Fruit fly (Drosophila melanogaster) whole organism, wandering third instar larva: ENCODE measurements around the gene Mtp.
A peak's percentile ranks its signal among the peaks of the same experiment; 100 is the strongest.

Experiments
- Abd-B ChIP-seq: fragments of >200 bp; optimal IDR thresholded peaks from 2 replicates; lab custom pipeline; 2017; ENCODE audit warnings: missing biosample characterization, missing genetic modification characterization
- CG32264 ChIP-seq: fragments of 200-800 bp; sonication (Bioruptor generic); optimal IDR thresholded peaks from 2 replicates; lab custom pipeline; 2016; ENCODE audit warnings: missing biosample characterization, missing genetic modification characterization
- CG9705 ChIP-seq: fragments of 200-800 bp; sonication (Bioruptor generic); optimal IDR thresholded peaks from 2 replicates; lab custom pipeline; 2018; ENCODE audit warnings: missing biosample characterization, mild to moderate bottlenecking, missing genetic modification characterization
- CrebA ChIP-seq: fragments of 200-800 bp; sonication (Bioruptor generic); optimal IDR thresholded peaks from 2 replicates; lab custom pipeline; 2016; ENCODE audit warnings: missing biosample characterization, mild to moderate bottlenecking, missing genetic modification characterization, borderline replicate concordance
- Dfd ChIP-seq: fragments of >200 bp; optimal IDR thresholded peaks from 2 replicates; lab custom pipeline; 2017; ENCODE audit warnings: missing biosample characterization, missing genetic modification characterization
- Dif ChIP-seq: fragments of 200-275, 200-300 bp; sonication (Bioruptor generic); optimal IDR thresholded peaks from 2 replicates; lab custom pipeline; 2018; ENCODE audit warnings: missing biosample characterization, missing genetic modification characterization; ENCODE audit not compliant: partially characterized antibody
- GATAd ChIP-seq: sonication (Bioruptor generic); optimal IDR thresholded peaks from 2 replicates; lab custom pipeline; 2016; ENCODE audit warnings: missing biosample characterization, missing genetic modification characterization
- HLH106 ChIP-seq: fragments of 200-800 bp; optimal IDR thresholded peaks from 3 replicates; lab custom pipeline; 2019; ENCODE audit warnings: missing biosample characterization, mild to moderate bottlenecking, missing genetic modification characterization, moderate library complexity
- Hnf4 ChIP-seq: fragments of 200-800 bp; sonication (Bioruptor generic); optimal IDR thresholded peaks from 2 replicates; lab custom pipeline; 2016; ENCODE audit warnings: missing biosample characterization, mild to moderate bottlenecking, missing genetic modification characterization
- Hr78 ChIP-seq: fragments of >200 bp; optimal IDR thresholded peaks from 2 replicates; lab custom pipeline; 2017; ENCODE audit warnings: missing biosample characterization, missing genetic modification characterization
- Hr83 ChIP-seq: fragments of 200-300 bp; sonication (Bioruptor generic); optimal IDR thresholded peaks from 2 replicates; lab custom pipeline; 2016; ENCODE audit warnings: missing biosample characterization, mild to moderate bottlenecking, missing genetic modification characterization, moderate library complexity; ENCODE audit not compliant: poor library complexity, severe bottlenecking
- Jra ChIP-seq: sonication (Bioruptor generic); optimal IDR thresholded peaks from 2 replicates; lab custom pipeline; 2016; ENCODE audit warnings: missing biosample characterization, missing genetic modification characterization
- Mio ChIP-seq: sonication (Bioruptor generic); optimal IDR thresholded peaks from 2 replicates; lab custom pipeline; 2016; ENCODE audit warnings: missing biosample characterization, missing genetic modification characterization
- Myc ChIP-seq: fragments of >200 bp; optimal IDR thresholded peaks from 2 replicates; lab custom pipeline; 2017
- N ChIP-seq: fragments of >200 bp; optimal IDR thresholded peaks from 2 replicates; lab custom pipeline; 2018; ENCODE audit warnings: missing biosample characterization, missing external identifiers, missing genetic modification characterization
- OdsH ChIP-seq: fragments of 200-800 bp; sonication (Bioruptor generic); optimal IDR thresholded peaks from 2 replicates; lab custom pipeline; 2016; ENCODE audit warnings: missing biosample characterization, mild to moderate bottlenecking, missing genetic modification characterization
- Rel ChIP-seq, 2 experiments: fragments of 200-800 bp; sonication (Bioruptor generic) in 1 of 2; optimal IDR thresholded peaks; 2 replicates in 1 of 2; 3 replicates in 1 of 2; lab custom pipeline; 2016 to 2019; ENCODE audit warnings: mild to moderate bottlenecking in 2 of 2, missing biosample characterization in 2 of 2, missing genetic modification characterization in 2 of 2, moderate library complexity in 1 of 2
- Sp1 ChIP-seq: fragments of 200-800 bp; sonication (Bioruptor generic); optimal IDR thresholded peaks from 3 replicates; lab custom pipeline; 2019; ENCODE audit warnings: missing biosample characterization, mild to moderate bottlenecking, missing genetic modification characterization, moderate library complexity
- Vsx2 ChIP-seq: fragments of 200-300, 225-300 bp; sonication (Bioruptor generic); optimal IDR thresholded peaks from 2 replicates; lab custom pipeline; 2018; ENCODE audit warnings: missing biosample characterization, missing genetic modification characterization; ENCODE audit not compliant: partially characterized antibody
- br ChIP-seq: fragments of 200-800 bp; sonication (Bioruptor generic); optimal IDR thresholded peaks from 2 replicates; lab custom pipeline; 2016; ENCODE audit warnings: missing biosample characterization, missing genetic modification characterization
- brk ChIP-seq: fragments of 200-800 bp; sonication (Bioruptor generic); optimal IDR thresholded peaks from 2 replicates; lab custom pipeline; 2016; ENCODE audit warnings: missing biosample characterization, mild to moderate bottlenecking, missing genetic modification characterization
- dl ChIP-seq, 2 experiments: fragments of 175-275, 200-275 bp in 1 of 2; fragments of 200-275 bp in 1 of 2; sonication (Bioruptor generic); optimal IDR thresholded peaks; lab custom pipeline; 2018; ENCODE audit warnings: mild to moderate bottlenecking in 2 of 2, missing biosample characterization in 2 of 2, missing genetic modification characterization in 2 of 2, moderate library complexity in 2 of 2; ENCODE audit not compliant: partially characterized antibody in 2 of 2, insufficient read depth in 1 of 2
- dmrt93B ChIP-seq: fragments of 200-800 bp; sonication (Bioruptor generic); optimal IDR thresholded peaks from 2 replicates; lab custom pipeline; 2018; ENCODE audit warnings: missing biosample characterization, mild to moderate bottlenecking, missing genetic modification characterization
- dsf ChIP-seq: sonication (Bioruptor generic); optimal IDR thresholded peaks from 2 replicates; lab custom pipeline; 2016; ENCODE audit warnings: missing biosample characterization, missing genetic modification characterization, borderline replicate concordance
- ey ChIP-seq: fragments of 200-800 bp; sonication (Bioruptor generic); optimal IDR thresholded peaks from 2 replicates; lab custom pipeline; 2016; ENCODE audit warnings: missing biosample characterization, missing genetic modification characterization
- foxo ChIP-seq, 2 experiments: fragments of 200-800 bp; sonication (Bioruptor generic); optimal IDR thresholded peaks; 2 replicates in 1 of 2; 3 replicates in 1 of 2; lab custom pipeline; 2016 to 2017; ENCODE audit warnings: missing biosample characterization in 2 of 2, missing genetic modification characterization in 2 of 2
- fru ChIP-seq: fragments of 200-800 bp; sonication (Bioruptor generic); optimal IDR thresholded peaks from 3 replicates; lab custom pipeline; 2016; ENCODE audit warnings: missing biosample characterization, mild to moderate bottlenecking, missing genetic modification characterization
- h ChIP-seq: fragments of 200-800 bp; sonication (Bioruptor generic); optimal IDR thresholded peaks from 3 replicates; lab custom pipeline; 2016; ENCODE audit warnings: missing biosample characterization, mild to moderate bottlenecking, missing genetic modification characterization
- jim ChIP-seq: fragments of 175-275, 200-325 bp; sonication (Bioruptor generic); optimal IDR thresholded peaks from 2 replicates; lab custom pipeline; 2016; ENCODE audit warnings: missing biosample characterization, mild to moderate bottlenecking, missing genetic modification characterization
- lola ChIP-seq: fragments of >200 bp; optimal IDR thresholded peaks from 2 replicates; lab custom pipeline; 2017; ENCODE audit warnings: missing biosample characterization, missing genetic modification characterization
- pan ChIP-seq: fragments of >200 bp; optimal IDR thresholded peaks from 2 replicates; lab custom pipeline; 2017
- psq ChIP-seq: fragments of 200-800 bp; sonication (Bioruptor generic); optimal IDR thresholded peaks from 3 replicates; lab custom pipeline; 2017; ENCODE audit warnings: missing biosample characterization, mild to moderate bottlenecking, missing genetic modification characterization, moderate library complexity
- rgr ChIP-seq: fragments of 200-800 bp; sonication (Bioruptor generic); optimal IDR thresholded peaks from 3 replicates; lab custom pipeline; 2016; ENCODE audit warnings: missing biosample characterization, mild to moderate bottlenecking, missing genetic modification characterization
- sage ChIP-seq: fragments of 200-800 bp; sonication (Bioruptor generic); optimal IDR thresholded peaks from 2 replicates; lab custom pipeline; 2016; ENCODE audit warnings: missing biosample characterization, mild to moderate bottlenecking, missing genetic modification characterization
- sv ChIP-seq: fragments of 200-800 bp; sonication (Bioruptor generic); optimal IDR thresholded peaks from 3 replicates; lab custom pipeline; 2016; ENCODE audit warnings: missing biosample characterization, missing genetic modification characterization
- tai ChIP-seq: sonication (Bioruptor generic); optimal IDR thresholded peaks from 2 replicates; lab custom pipeline; 2016; ENCODE audit warnings: missing biosample characterization, missing genetic modification characterization
- usp ChIP-seq: fragments of >200 bp; optimal IDR thresholded peaks from 2 replicates; lab custom pipeline; 2017; ENCODE audit warnings: missing biosample characterization, missing genetic modification characterization
- woc ChIP-seq: sonication (Bioruptor generic); optimal IDR thresholded peaks from 2 replicates; lab custom pipeline; 2016; ENCODE audit warnings: missing biosample characterization, mild to moderate bottlenecking, missing genetic modification characterization

The Mtp gene

dm6 chr2L:20915224-20915623, 7.5 kb downstream of the Mtp start:
- peak; percentile 65 for TF ChIP-seq h (GFP tag; lab: Kevin White, UChicago)
- peak; percentile 1 for TF ChIP-seq dmrt93B
- peak; percentile 53 for TF ChIP-seq OdsH (GFP tag; lab: Kevin White, UChicago)
- no peak for TF ChIP-seq CG9705 (GFP tag; lab: Kevin White, UChicago)
- peak; percentile 39 for TF ChIP-seq fru (GFP tag; lab: Kevin White, UChicago)
- TF ChIP-seq Mio (GFP tag; lab: Kevin White, UChicago): no peak
- TF ChIP-seq jim: no peak
- TF ChIP-seq usp (GFP tag; lab: Kevin White, UChicago): no peak
- TF ChIP-seq ey: peak; percentile 7
- TF ChIP-seq Sp1 (GFP tag; lab: Kevin White, UChicago): no peak
- peak in 1 of 2 experiments; percentile 51 for TF ChIP-seq foxo (GFP tag; optimal IDR thresholded peaks at IDR 0.05; lab: Kevin White, UChicago)
- TF ChIP-seq psq: peak; percentile 21
- no peak for TF ChIP-seq Hr83 (GFP tag; lab: Kevin White, UChicago)
- TF ChIP-seq br (GFP tag; lab: Kevin White, UChicago): peak; percentile 3
- peak; percentile 10 for TF ChIP-seq HLH106 (tag; lab: Kevin White, UChicago)
- peak; percentile 8 for TF ChIP-seq sv (GFP tag; lab: Kevin White, UChicago)
- peak; percentile 71 for TF ChIP-seq rgr (GFP tag; lab: Kevin White, UChicago)
- peak; percentile 25 for TF ChIP-seq Hnf4 (GFP tag; lab: Kevin White, UChicago)

DNA sequence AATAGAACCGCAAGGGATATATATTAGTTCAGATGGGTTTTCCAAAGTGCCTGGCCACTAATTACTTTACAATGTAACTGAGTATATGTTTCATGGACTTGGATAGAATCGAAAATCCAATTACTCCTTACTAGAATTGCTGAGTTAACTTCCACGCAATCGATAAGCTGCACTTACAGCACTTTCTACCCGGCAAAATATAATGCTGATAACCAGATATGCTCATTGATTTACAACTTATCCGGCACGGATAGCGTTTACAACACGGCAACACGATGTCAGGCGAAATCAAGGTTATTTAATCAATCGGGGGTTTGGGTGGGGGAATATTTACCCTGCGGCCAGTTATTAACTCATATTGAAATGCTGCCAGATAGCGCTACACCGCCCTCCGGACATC, 9.1 kb downstream of the Mtp start:
- TF ChIP-seq rgr (GFP tag; lab: Kevin White, UChicago): no peak

DNA sequence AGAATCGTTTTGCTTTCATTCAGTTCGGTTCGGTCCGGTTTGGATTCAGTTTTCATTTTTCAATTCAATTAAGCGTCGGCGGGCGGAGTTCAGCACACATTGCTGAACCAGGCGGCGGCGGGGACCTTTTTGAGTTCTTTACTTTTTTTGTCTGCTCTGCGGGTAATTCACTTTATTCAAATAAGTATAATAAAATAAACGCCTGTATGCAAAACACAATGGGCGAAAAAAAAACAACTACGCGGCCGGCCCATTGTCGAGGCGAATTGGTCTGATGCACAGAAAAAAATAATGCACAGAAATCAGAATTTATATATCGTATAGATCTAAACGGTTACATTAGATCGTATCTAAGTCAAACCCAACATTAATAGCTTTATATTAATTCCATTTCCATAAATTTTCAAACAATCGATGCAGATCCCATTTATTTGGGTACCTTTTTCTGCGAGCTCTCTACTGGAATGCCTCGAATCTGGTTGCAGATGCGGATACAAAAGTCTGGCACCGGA, 9.8 kb downstream of the Mtp start:
- TF ChIP-seq N (GFP tag; lab: Kevin White, UChicago): no peak
- TF ChIP-seq Abd-B (GFP tag; lab: Kevin White, UChicago): no peak
- peak; percentile 55 for TF ChIP-seq ey
- no peak for TF ChIP-seq CG32264
- no peak for TF ChIP-seq Mio (GFP tag; lab: Kevin White, UChicago)
- no peak for TF ChIP-seq Rel (GFP tag; optimal IDR thresholded peaks at IDR 0.05; lab: Kevin White, UChicago)
- peak; percentile 48 for TF ChIP-seq Rel (tag; optimal IDR thresholded peaks at IDR 0.05; lab: Kevin White, UChicago)
- peak; percentile 14 for TF ChIP-seq sage (GFP tag; lab: Kevin White, UChicago)
- TF ChIP-seq rgr (GFP tag; lab: Kevin White, UChicago): peak; percentile 65
- peak; percentile 55 for TF ChIP-seq OdsH (GFP tag; lab: Kevin White, UChicago)
- peak; percentile 62 for TF ChIP-seq br (GFP tag; lab: Kevin White, UChicago)
- TF ChIP-seq Dif: no peak
- peak; percentile 50 for TF ChIP-seq h (GFP tag; lab: Kevin White, UChicago)
- peak; percentile 73 for TF ChIP-seq fru (GFP tag; lab: Kevin White, UChicago)
- peak; percentile 31 for TF ChIP-seq Sp1 (GFP tag; lab: Kevin White, UChicago)
- peak; percentile 17 for TF ChIP-seq Hnf4 (GFP tag; lab: Kevin White, UChicago)
- no peak for TF ChIP-seq dl (GFP tag; optimal IDR thresholded peaks at IDR 0.05; lab: Kevin White, UChicago; ENCODE audit: insufficient read depth in 1 of 2, partially characterized antibody in 2 of 2)
- TF ChIP-seq Hr78 (GFP tag; lab: Kevin White, UChicago): no peak
- TF ChIP-seq HLH106 (tag; lab: Kevin White, UChicago): peak; percentile 29
- TF ChIP-seq woc: peak; percentile 16
- TF ChIP-seq foxo (GFP tag; optimal IDR thresholded peaks at IDR 0.05; lab: Kevin White, UChicago): peak in 1 of 2 experiments; percentile 62
- no peak for TF ChIP-seq dsf (GFP tag; lab: Kevin White, UChicago)
- no peak for TF ChIP-seq pan (lab: Kevin White, UChicago)

DNA sequence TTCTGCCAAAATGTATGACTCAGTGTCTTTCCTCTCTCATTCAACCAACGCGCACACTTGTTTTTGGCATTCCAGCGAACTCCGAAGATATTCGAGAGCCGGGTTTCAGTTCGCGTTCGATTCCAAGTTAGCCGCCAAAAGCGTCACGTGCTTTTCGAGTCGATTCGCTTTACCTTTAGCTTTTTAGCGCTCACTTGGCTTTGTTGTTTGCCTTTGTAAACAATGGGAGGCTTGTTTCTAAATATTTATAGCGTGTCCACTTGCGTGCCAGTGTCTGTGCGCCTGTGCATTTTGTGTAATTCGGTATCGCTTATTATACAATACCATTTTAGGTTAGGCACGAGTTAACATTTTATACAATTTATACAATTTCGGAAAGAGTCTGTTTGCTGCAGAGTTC, 11.3 kb downstream of the Mtp start:
- TF ChIP-seq Hr83 (GFP tag; lab: Kevin White, UChicago): peak; percentile 42
- no peak for TF ChIP-seq Abd-B (GFP tag; lab: Kevin White, UChicago)
- peak; percentile 54 for TF ChIP-seq brk (GFP tag; lab: Kevin White, UChicago)
- no peak for TF ChIP-seq GATAd
- no peak for TF ChIP-seq usp (GFP tag; lab: Kevin White, UChicago)
- peak; percentile 13 for TF ChIP-seq HLH106 (tag; lab: Kevin White, UChicago)
- peak; percentile 47 for TF ChIP-seq h (GFP tag; lab: Kevin White, UChicago)
- TF ChIP-seq dl (GFP tag; optimal IDR thresholded peaks at IDR 0.05; lab: Kevin White, UChicago; ENCODE audit: insufficient read depth in 1 of 2, partially characterized antibody in 2 of 2): no peak
- no peak for TF ChIP-seq Sp1 (GFP tag; lab: Kevin White, UChicago)
- no peak for TF ChIP-seq lola
- peak; percentile 16 for TF ChIP-seq fru (GFP tag; lab: Kevin White, UChicago)
- TF ChIP-seq tai (GFP tag; lab: Kevin White, UChicago): peak; percentile 19
- TF ChIP-seq sv (GFP tag; lab: Kevin White, UChicago): no peak
- peak; percentile 56 for TF ChIP-seq rgr (GFP tag; lab: Kevin White, UChicago)
- TF ChIP-seq psq: no peak
- no peak for TF ChIP-seq Rel (GFP tag; optimal IDR thresholded peaks at IDR 0.05; lab: Kevin White, UChicago)
- TF ChIP-seq Rel (tag; optimal IDR thresholded peaks at IDR 0.05; lab: Kevin White, UChicago): peak; percentile 14
- no peak for TF ChIP-seq dsf (GFP tag; lab: Kevin White, UChicago)
- no peak for TF ChIP-seq N (GFP tag; lab: Kevin White, UChicago)
- no peak for TF ChIP-seq ey
- peak; percentile 3 for TF ChIP-seq CrebA
- TF ChIP-seq OdsH (GFP tag; lab: Kevin White, UChicago): peak; percentile 38
- TF ChIP-seq Hr78 (GFP tag; lab: Kevin White, UChicago): no peak
- TF ChIP-seq Hnf4 (GFP tag; lab: Kevin White, UChicago): peak; percentile 42
- TF ChIP-seq Jra (GFP tag; lab: Kevin White, UChicago): no peak
- TF ChIP-seq Dfd: no peak
- no peak for TF ChIP-seq Vsx2 (GFP tag; lab: Kevin White, UChicago)
- TF ChIP-seq foxo (GFP tag; optimal IDR thresholded peaks at IDR 0.05; lab: Kevin White, UChicago): no peak
- TF ChIP-seq CG9705 (GFP tag; lab: Kevin White, UChicago): no peak
- TF ChIP-seq Myc (lab: Kevin White, UChicago): no peak
- no peak for TF ChIP-seq jim
